Fruit fly (Drosophila melanogaster): ENCODE measurements around the gene spz5.
A peak's percentile ranks its signal among the peaks of the same experiment; 100 is the strongest.

DNA sequence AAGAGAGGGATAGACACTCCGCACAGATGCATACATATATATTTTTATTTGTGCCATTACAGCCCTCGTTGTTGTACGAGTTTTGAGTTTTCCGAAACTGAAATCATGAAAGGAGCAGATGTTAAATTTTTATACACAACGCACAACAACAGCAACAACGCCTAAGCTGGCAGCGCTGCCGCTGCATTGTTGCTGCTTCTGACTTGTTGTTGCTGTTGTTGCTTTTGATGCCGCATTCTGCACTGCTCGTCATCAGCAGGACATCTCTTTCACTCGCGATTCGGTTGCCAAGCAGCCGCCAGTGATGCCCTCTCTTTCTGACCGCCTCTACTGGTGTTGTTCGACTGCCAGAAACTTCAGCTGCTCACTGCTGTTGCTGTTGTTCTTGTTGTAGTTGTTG, 10.4 kb downstream of the spz5 start:
- TF ChIP-seq CG8478 (optimal IDR thresholded peaks at IDR 0.05): no peak
- peak in 1 of 2 experiments; percentile 42 for TF ChIP-seq CTCF (optimal IDR thresholded peaks at IDR 0.05)
